Fruit fly (Drosophila melanogaster) whole organism, embryonic: ENCODE results near the gene Or65c.

Experiments used
- CG6683 ChIP-seq: fragments of 200-800 bp; sonication (Bioruptor generic); optimal IDR thresholded peaks from 2 replicates; lab custom pipeline; 2017; ENCODE audit warnings: missing biosample characterization, mild to moderate bottlenecking, missing genetic modification characterization, missing genetic modification reagents
- Dip2 ChIP-seq: fragments of 200-800 bp; sonication (Bioruptor generic); IDR thresholded peaks from 2 replicates; pipeline ENCODE4 v1.3.6; 2022; ENCODE audit warnings: missing biosample characterization, missing genetic modification characterization
- Hr78 ChIP-seq, 2 experiments: fragments of 200-800 bp in 1 of 2; fragments of >200 bp in 1 of 2; sonication (Bioruptor generic) in 1 of 2; optimal IDR thresholded peaks; 2 replicates each; lab custom pipeline; 2017 to 2019; ENCODE audit warnings: missing biosample characterization in 2 of 2, missing genetic modification characterization in 2 of 2, mild to moderate bottlenecking in 1 of 2, moderate library complexity in 1 of 2
- TFAM ChIP-seq: fragments of 200-800 bp; sonication (Bioruptor generic); optimal IDR thresholded peaks from 2 replicates; lab custom pipeline; 2017; ENCODE audit warnings: missing biosample characterization, missing genetic modification characterization, inconsistent platforms
- al ChIP-seq: fragments of 200-800 bp; sonication (Bioruptor generic); IDR thresholded peaks from 2 replicates; pipeline ENCODE4 v1.3.6; 2022; ENCODE audit warnings: missing biosample characterization, missing genetic modification characterization
- toy ChIP-seq: fragments of 200-800 bp; sonication (Bioruptor generic); IDR thresholded peaks from 2 replicates; pipeline ENCODE4 v1.3.6; 2022; ENCODE audit warnings: missing biosample characterization, missing genetic modification characterization
- vnd ChIP-seq: fragments of 200-800 bp; sonication (Bioruptor generic); IDR thresholded peaks from 3 replicates; pipeline ENCODE4 v1.3.6; 2022; ENCODE audit warnings: missing biosample characterization, missing genetic modification characterization; ENCODE audit not compliant: partially characterized antibody

dm6 chr3L:6344243-6344642, 16.8 kb downstream of the Or65c start:
- TF ChIP-seq toy (GFP tag; lab: Robert Waterston, UW) (no peak), TFAM (GFP tag; lab: Kevin White, UChicago) (no peak), vnd (GFP tag; lab: Robert Waterston, UW) (no peak), al (GFP tag; lab: Robert Waterston, UW) (no peak), Hr78 (GFP tag; optimal IDR thresholded peaks at IDR 0.05; lab: Kevin White, UChicago) (no peak), Dip2 (GFP tag; lab: Robert Waterston, UW) (no peak), CG6683 (no peak)
